Fruit fly (Drosophila melanogaster): ENCODE measurements around the gene rudhira.
A peak's percentile ranks its signal among the peaks of the same experiment; 100 is the strongest.

Gene rudhira

DNA sequence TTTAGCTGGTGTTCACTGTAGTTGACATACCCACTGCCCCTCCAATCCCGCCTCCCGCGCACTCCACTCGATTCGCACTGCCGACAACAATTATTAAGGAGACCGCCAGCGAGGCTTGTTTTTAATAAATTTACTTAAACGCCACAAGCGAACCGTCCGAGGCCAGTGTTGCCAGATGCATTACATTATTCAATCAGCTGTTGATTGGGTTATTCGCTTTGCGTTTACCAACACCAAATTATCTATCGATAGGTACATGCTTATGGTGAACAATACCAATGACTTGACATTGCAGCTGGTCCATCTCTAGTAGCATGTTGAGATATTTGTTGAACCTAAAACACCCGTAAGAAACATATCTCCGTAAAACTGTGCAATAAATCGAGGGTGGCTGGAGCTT lies 70.3 kb downstream of the rudhira start, which contains the start of the genes CG10353 and SelG (continued):
- no peak for TF ChIP-seq Dfd (GFP tag; optimal IDR thresholded peaks at IDR 0.05)
- TF ChIP-seq Max (GFP tag; optimal IDR thresholded peaks at IDR 0.05): peak; percentile 49
- peak; percentile 75 for TF ChIP-seq hb (GFP tag; IDR thresholded peaks at IDR 0.05; ENCODE audit: partially characterized antibody)
- peak; percentile 34 for TF ChIP-seq ind (GFP tag; optimal IDR thresholded peaks at IDR 0.05)
- TF ChIP-seq sd (tag; optimal IDR thresholded peaks at IDR 0.05): peak; percentile 58
- no peak for TF ChIP-seq insv (GFP tag; optimal IDR thresholded peaks at IDR 0.05)
- TF ChIP-seq CG3281 (GFP tag; optimal IDR thresholded peaks at IDR 0.05): peak; percentile 24
- TF ChIP-seq CG8944 (GFP tag; optimal IDR thresholded peaks at IDR 0.05): peak; percentile 46
- no peak for TF ChIP-seq psq (GFP tag; optimal IDR thresholded peaks at IDR 0.05)
- no peak for TF ChIP-seq sisA (GFP tag; IDR thresholded peaks at IDR 0.05)
- no peak for TF ChIP-seq Hand (GFP tag; optimal IDR thresholded peaks at IDR 0.05)
- no peak for TF ChIP-seq pan (optimal IDR thresholded peaks at IDR 0.05)
- peak in 1 of 2 experiments; percentile 21 for TF ChIP-seq pan (GFP tag; optimal IDR thresholded peaks at IDR 0.05 in 1 of 2, IDR thresholded peaks at IDR 0.05 in 1 of 2)
- peak; percentile 68 for TF ChIP-seq CG3847 (GFP tag; IDR thresholded peaks at IDR 0.05)
- no peak for TF ChIP-seq gce (GFP tag; IDR thresholded peaks at IDR 0.05)
- no peak for TF ChIP-seq CG10462 (GFP tag; optimal IDR thresholded peaks at IDR 0.05)
- no peak for TF ChIP-seq TFAM (GFP tag; optimal IDR thresholded peaks at IDR 0.05)
- no peak for TF ChIP-seq otp (GFP tag; IDR thresholded peaks at IDR 0.05)
- TF ChIP-seq Stat92E (GFP tag; optimal IDR thresholded peaks at IDR 0.05): no peak
- TF ChIP-seq MBD-R2 (GFP tag; IDR thresholded peaks at IDR 0.05): peak; percentile 91
- peak; percentile 81 for TF ChIP-seq MESR4 (GFP tag; optimal IDR thresholded peaks at IDR 0.05)
- TF ChIP-seq CG11247 (GFP tag; IDR thresholded peaks at IDR 0.05): no peak
- no peak for TF ChIP-seq gsb-n (tag; optimal IDR thresholded peaks at IDR 0.05)
- no peak for TF ChIP-seq ranshi (GFP tag; IDR thresholded peaks at IDR 0.05)
- TF ChIP-seq gcm (GFP tag; optimal IDR thresholded peaks at IDR 0.05): no peak
- no peak for TF ChIP-seq CG3838 (GFP tag; optimal IDR thresholded peaks at IDR 0.05)
- no peak for TF ChIP-seq CG10959 (GFP tag; IDR thresholded peaks at IDR 0.05)
- TF ChIP-seq Awh (GFP tag; IDR thresholded peaks at IDR 0.05): no peak
- TF ChIP-seq lmd (GFP tag; IDR thresholded peaks at IDR 0.05): no peak
- TF ChIP-seq CG12104 (GFP tag; optimal IDR thresholded peaks at IDR 0.05): no peak
- peak; percentile 59 for TF ChIP-seq CG13624 (GFP tag; optimal IDR thresholded peaks at IDR 0.05)
- TF ChIP-seq CG5953 (GFP tag; IDR thresholded peaks at IDR 0.05): no peak
- no peak for TF ChIP-seq CG14014 (GFP tag; IDR thresholded peaks at IDR 0.05)
- TF ChIP-seq sim (GFP tag; IDR thresholded peaks at IDR 0.05): no peak
- no peak for TF ChIP-seq croc (GFP tag; conservative IDR thresholded peaks at IDR 0.05)
- peak; percentile 36 for TF ChIP-seq CG12942 (GFP tag; optimal IDR thresholded peaks at IDR 0.05)
- TF ChIP-seq mld (GFP tag; IDR thresholded peaks at IDR 0.05; ENCODE audit: partially characterized antibody): peak; percentile 45; the same call in 1 of the 3 replicates
- no peak for TF ChIP-seq Gsc (GFP tag; IDR thresholded peaks at IDR 0.05)
- peak; percentile 10 for TF ChIP-seq tup (GFP tag; optimal IDR thresholded peaks at IDR 0.05)
- TF ChIP-seq Sox102F (GFP tag; optimal IDR thresholded peaks at IDR 0.05): no peak
- TF ChIP-seq CG12155 (GFP tag; optimal IDR thresholded peaks at IDR 0.05): peak; percentile 33

All from whole organism, embryonic.